Fruit fly (Drosophila melanogaster) ovary, adult (tissue): Measurements from ENCODE around the gene vap.

Experiments
- CG17801 ChIP-seq: fragments of 200-800 bp; optimal IDR thresholded peaks from 2 replicates; lab custom pipeline; 2019; ENCODE audit warnings: missing biosample characterization, mild to moderate bottlenecking, missing genetic modification characterization, moderate library complexity; ENCODE audit not compliant: partially characterized antibody

vap gene

dm6 chrX:16005551-16006197 is at the start of gene vap, which contains the start of gene CG12698:
Gene vap, minus strand, starts transcription at chrX:16005812.
Gene CG12698, plus strand, starts transcription at chrX:16006147.
- TF ChIP-seq CG17801 (GFP tag; lab: Kevin White, UChicago) = no peak

dm6 chrX:16008814-16009213 is 3.2 kb upstream of the vap start, which contains the start of gene Muc14A:
Gene Muc14A, plus strand, starts transcription at chrX:16009114.
- TF ChIP-seq CG17801 (GFP tag; lab: Kevin White, UChicago) = no peak

- no peak for TF ChIP-seq CG17801 (GFP tag; lab: Kevin White, UChicago)
Measured at dm6 chrX:16005066-16005465, 546 bp downstream of the vap start.

dm6 chrX:15996831-15997230 is 8.8 kb downstream of the vap start, which contains the start of gene CG8939:
Gene CG8939, plus strand, starts transcription at chrX:15997016.
- TF ChIP-seq CG17801 (GFP tag; lab: Kevin White, UChicago) = no peak

- no peak for TF ChIP-seq CG17801 (GFP tag; lab: Kevin White, UChicago)
Measured at dm6 chrX:15992527-15992897, 13.1 kb downstream of the vap start.

- peak; percentile 35 for TF ChIP-seq CG17801 (GFP tag; lab: Kevin White, UChicago)
Measured at dm6 chrX:15991618-15992526, 13.7 kb downstream of the vap start, which contains the start of the genes CG46312, eIF5 and exd. Gene CG46312, minus strand, starts transcription at chrX:15991974. Gene eIF5, minus strand, starts transcription at chrX:15991974. Gene exd, plus strand, starts transcription at chrX:15992468.

dm6 chrX:15989631-15990030 is 16.0 kb downstream of the vap start:
- no peak for TF ChIP-seq CG17801 (GFP tag; lab: Kevin White, UChicago)

dm6 chrX:15986654-15987053 is 19.0 kb downstream of the vap start, which contains the start of gene ND-20:
Gene ND-20, minus strand, starts transcription at chrX:15986808.
- TF ChIP-seq CG17801 (GFP tag; lab: Kevin White, UChicago) = no peak

dm6 chrX:15983501-15983900 is 22.1 kb downstream of the vap start, which contains the start of gene Slc25A46a:
Gene Slc25A46a, plus strand, starts transcription at chrX:15983772.
- no peak for TF ChIP-seq CG17801 (GFP tag; lab: Kevin White, UChicago)

dm6 chrX:15982844-15983243 is 22.8 kb downstream of the vap start, which contains the start of gene Cep164:
Gene Cep164, minus strand, starts transcription at chrX:15982944.
- no peak for TF ChIP-seq CG17801 (GFP tag; lab: Kevin White, UChicago)

dm6 chrX:15976568-15976967 is 29.0 kb downstream of the vap start, which contains the start of gene CG42766:
Gene CG42766, plus strand, starts transcription at chrX:15976868.
- TF ChIP-seq CG17801 (GFP tag; lab: Kevin White, UChicago) = no peak

dm6 chrX:15974125-15974524 is 31.5 kb downstream of the vap start, which contains the start of gene Or13a:
Gene Or13a, plus strand, starts transcription at chrX:15974425.
- no peak for TF ChIP-seq CG17801 (GFP tag; lab: Kevin White, UChicago)

- no peak for TF ChIP-seq CG17801 (GFP tag; lab: Kevin White, UChicago)
Measured at dm6 chrX:15973157-15973774, 32.3 kb downstream of the vap start, which contains the start of gene mmd. Gene mmd, minus strand, starts transcription at chrX:15973159.

- TF ChIP-seq CG17801 (GFP tag; lab: Kevin White, UChicago) = no peak
Measured at dm6 chrX:15971574-15971973, 34.0 kb downstream of the vap start.
